Worm (Caenorhabditis elegans) whole organism, mixed stage, embryonic: ENCODE measurements around the gene col-144.

ENCODE experiments used
- ces-1 ChIP-seq: fragments of 150-350 bp; optimal IDR thresholded peaks from 2 replicates; lab custom pipeline; 2014; ENCODE audit warnings: missing biosample characterization, missing genetic modification reagents, missing genetic modification characterization
- drap-1 ChIP-seq: fragments of 200-800 bp; sonication (Bioruptor generic); optimal IDR thresholded peaks from 3 replicates; lab custom pipeline; 2018; ENCODE audit warnings: mild to moderate bottlenecking, missing genetic modification characterization, missing compliant biosample characterization
- snpc-4 ChIP-seq: fragments of 150-350 bp; optimal IDR thresholded peaks from 2 replicates; lab custom pipeline; 2014; ENCODE audit warnings: missing biosample characterization, missing genetic modification characterization

DNA sequence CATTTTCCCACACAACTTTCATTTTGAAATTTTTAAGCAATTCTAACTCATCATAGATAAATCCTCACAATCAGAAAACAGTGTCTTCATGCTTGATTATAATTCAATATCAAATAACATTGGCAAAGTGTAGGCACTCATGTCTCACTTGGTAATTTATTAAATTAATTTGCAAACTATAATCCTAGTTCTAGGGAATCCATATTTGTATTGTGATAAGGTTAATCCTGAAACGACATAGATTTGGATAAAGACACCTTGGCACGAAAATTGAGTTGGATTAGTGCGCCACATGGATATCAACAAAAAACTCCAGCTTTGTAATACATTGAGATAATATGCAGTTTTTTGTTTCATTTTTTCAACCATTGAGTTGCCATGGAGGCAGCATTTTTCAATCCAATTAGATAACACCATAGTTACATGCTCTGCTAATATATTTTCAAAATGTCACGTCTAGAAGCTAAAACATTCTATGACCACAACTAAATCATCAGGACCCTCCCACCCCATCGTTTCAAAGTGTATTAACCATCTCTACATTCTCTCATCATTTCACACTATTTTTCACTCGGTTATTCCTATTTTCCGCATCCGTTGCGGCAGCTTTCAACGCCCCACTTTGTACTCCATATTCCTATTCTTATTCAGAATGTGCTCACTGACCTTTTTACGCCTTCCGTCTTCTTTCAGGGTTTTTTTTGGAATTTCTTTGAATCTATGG, 23.4 kb upstream of the col-144 start:
- TF ChIP-seq snpc-4 (tag; lab: Kevin White, UChicago) (no peak), ces-1 (GFP tag; lab: Kevin White, UChicago) (peak; percentile 78), drap-1 (GFP tag; lab: Kevin White, UChicago) (no peak)
